Worm (Caenorhabditis elegans) whole organism, early embryonic: ENCODE data around the gene C49C8.3.

Source experiments
- F13C5.2 ChIP-seq: sonication (generic microtip); optimal IDR thresholded peaks from 2 replicates; lab custom pipeline; 2017; ENCODE audit warnings: mild to moderate bottlenecking, missing genetic modification characterization, inconsistent platforms, missing compliant biosample characterization
- aly-1 ChIP-seq: sonication (generic microtip); optimal IDR thresholded peaks from 2 replicates; lab custom pipeline; 2016; ENCODE audit warnings: missing genetic modification characterization, missing compliant biosample characterization
- ama-1 ChIP-seq: fragments of 150-350 bp; optimal IDR thresholded peaks from 2 replicates; lab custom pipeline; 2014
- ceh-13 ChIP-seq: fragments of 200-800 bp; sonication (Bioruptor generic); optimal IDR thresholded peaks from 2 replicates; lab custom pipeline; 2018; ENCODE audit warnings: mild to moderate bottlenecking, missing genetic modification characterization, missing compliant biosample characterization
- ets-7 ChIP-seq: sonication (generic microtip); optimal IDR thresholded peaks from 2 replicates; lab custom pipeline; 2016; ENCODE audit warnings: missing genotype, missing genetic modification characterization, missing compliant biosample characterization
- flt-1 ChIP-seq: fragments of 200-800 bp; sonication (Bioruptor generic); IDR thresholded peaks from 2 replicates; pipeline ENCODE4 v1.3.6; 2022; ENCODE audit warnings: missing genetic modification characterization, missing compliant biosample characterization
- hmbx-1 ChIP-seq: sonication (generic microtip); optimal IDR thresholded peaks from 2 replicates; lab custom pipeline; 2016; ENCODE audit warnings: mild to moderate bottlenecking, missing genetic modification characterization, missing compliant biosample characterization
- hmg-4 ChIP-seq: fragments of 200-800 bp; sonication (Bioruptor generic); optimal IDR thresholded peaks from 2 replicates; lab custom pipeline; 2018; ENCODE audit warnings: mild to moderate bottlenecking, missing genetic modification characterization, missing compliant biosample characterization
- scrt-1 ChIP-seq: fragments of 200-800 bp; sonication (Bioruptor generic); IDR thresholded peaks from 2 replicates; pipeline ENCODE4 v1.3.6; 2022; ENCODE audit warnings: missing genetic modification characterization, missing compliant biosample characterization
- tbx-11 ChIP-seq: fragments of 200-800 bp; sonication (Bioruptor generic); IDR thresholded peaks from 2 replicates; pipeline ENCODE4 v1.3.6; 2022; ENCODE audit warnings: missing genetic modification characterization, missing compliant biosample characterization
- tbx-37 ChIP-seq: fragments of 200-800 bp; sonication (Bioruptor generic); conservative IDR thresholded peaks from 2 replicates; pipeline ENCODE4 v1.3.6; 2022; ENCODE audit warnings: missing genetic modification reagents, missing genetic modification characterization, missing compliant biosample characterization

- TF ChIP-seq ama-1 (lab: Kevin White, UChicago) (no peak), tbx-11 (no peak), hmbx-1 (no peak), flt-1 (GFP tag; lab: Robert Waterston, UW) (no peak), scrt-1 (GFP tag; lab: Robert Waterston, UW) (no peak), F13C5.2 (tag; lab: Kevin White, UChicago) (no peak), aly-1 (tag; lab: Kevin White, UChicago) (no peak), hmg-4 (GFP tag; lab: Kevin White, UChicago) (no peak), ceh-13 (GFP tag; lab: Kevin White, UChicago) (no peak), ets-7 (no peak), tbx-37 (GFP tag; lab: Robert Waterston, UW) (no peak)
Measured at ce11 chrIV:8617047-8617446, 27.5 kb upstream of the C49C8.3 start, which contains the start of the genes F42A9.7 and F42A9.3.
